Worm (Caenorhabditis elegans): ENCODE results near the gene C55A6.11.

The C55A6.11 gene

DNA sequence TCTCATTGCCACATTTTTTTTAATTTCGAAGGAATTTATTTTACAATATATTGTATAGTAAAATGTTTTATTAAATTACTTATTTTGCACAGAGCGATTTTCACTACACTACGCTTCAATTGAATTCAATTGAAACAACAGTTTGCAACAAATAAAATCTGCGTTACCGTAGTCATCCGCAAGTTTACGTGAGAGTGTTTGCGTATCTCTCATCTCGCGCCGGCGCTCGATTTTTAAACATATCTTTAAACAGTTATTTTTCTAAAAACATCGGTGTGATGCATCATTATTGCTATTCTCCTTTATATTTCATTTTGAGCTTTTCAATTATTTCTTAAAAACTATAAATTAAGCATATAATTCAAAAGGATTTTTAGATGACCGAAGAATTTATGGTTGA, 33.9 kb downstream of the C55A6.11 start, which contains the start of gene duo-1:
Gene duo-1, plus strand, starts transcription at position 371 of the 400 bp plus-strand sequence.
- TF ChIP-seq T22C8.4 (GFP tag; IDR thresholded peaks at IDR 0.05) (no peak), ztf-29 (GFP tag; IDR thresholded peaks at IDR 0.05) (no peak), flt-1 (GFP tag; IDR thresholded peaks at IDR 0.05) (no peak), ztf-23 (GFP tag; IDR thresholded peaks at IDR 0.05) (no peak), cog-1 (tag; optimal IDR thresholded peaks at IDR 0.05) (no peak), med-1 (GFP tag; optimal IDR thresholded peaks at IDR 0.05; ENCODE audit: insufficient read depth) (no peak), ref-1 (GFP tag; conservative IDR thresholded peaks at IDR 0.05) (no peak), tab-1 (GFP tag; IDR thresholded peaks at IDR 0.05) (no peak), klf-2 (GFP tag; conservative IDR thresholded peaks at IDR 0.05) (no peak)

DNA sequence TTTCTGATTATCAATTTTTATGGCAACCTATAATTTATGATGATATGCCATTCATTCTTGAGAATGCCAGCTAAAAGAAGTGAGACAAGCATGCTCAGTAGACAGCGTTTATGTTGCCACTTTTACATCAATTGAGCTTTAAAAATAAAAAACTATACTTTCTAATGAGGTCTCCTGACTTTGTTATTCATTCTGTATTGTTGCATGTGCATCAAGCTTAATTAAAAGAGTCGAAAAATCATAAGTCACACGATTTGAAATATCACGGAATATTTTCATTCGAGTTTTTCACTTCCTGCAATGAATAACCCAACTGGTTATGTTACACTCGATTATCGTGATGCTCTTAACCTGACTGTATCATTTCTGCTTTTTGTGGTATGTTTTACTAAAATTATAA, 42.3 kb downstream of the C55A6.11 start, which contains the start of gene srx-86:
Gene srx-86, plus strand, starts transcription at position 301 of the 400 bp plus-strand sequence.
- TF ChIP-seq ztf-29 (GFP tag; IDR thresholded peaks at IDR 0.05), result no peak
- TF ChIP-seq T22C8.4 (GFP tag; IDR thresholded peaks at IDR 0.05), result no peak
- TF ChIP-seq klf-2 (GFP tag; conservative IDR thresholded peaks at IDR 0.05), result no peak
- TF ChIP-seq tab-1 (GFP tag; IDR thresholded peaks at IDR 0.05), result no peak
- no peak for TF ChIP-seq cog-1 (tag; optimal IDR thresholded peaks at IDR 0.05)
- no peak for TF ChIP-seq flt-1 (GFP tag; IDR thresholded peaks at IDR 0.05)
- TF ChIP-seq ref-1 (GFP tag; conservative IDR thresholded peaks at IDR 0.05), result no peak

DNA sequence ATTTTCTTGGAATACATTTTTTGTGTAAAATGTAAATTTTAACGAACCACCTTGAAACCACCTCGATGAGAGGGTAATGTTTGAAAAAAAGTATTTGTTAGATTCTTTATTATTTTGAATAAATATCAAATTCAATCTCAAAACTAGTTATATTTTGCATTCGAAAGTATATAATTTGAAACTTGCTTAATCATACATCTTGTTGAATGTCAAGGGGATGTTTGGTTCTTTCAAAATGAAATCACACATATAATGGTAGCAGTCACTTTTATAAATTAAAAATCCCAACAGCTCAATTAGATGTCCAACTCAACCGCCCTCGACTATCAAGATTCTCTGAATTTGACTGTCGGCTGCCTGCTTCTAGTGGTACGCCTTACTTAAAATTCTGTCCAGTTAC, 44.3 kb downstream of the C55A6.11 start, which contains the start of gene srx-87:
Gene srx-87, plus strand, starts transcription at position 301 of the 400 bp plus-strand sequence.
- no peak for TF ChIP-seq T22C8.4 (GFP tag; IDR thresholded peaks at IDR 0.05)

DNA sequence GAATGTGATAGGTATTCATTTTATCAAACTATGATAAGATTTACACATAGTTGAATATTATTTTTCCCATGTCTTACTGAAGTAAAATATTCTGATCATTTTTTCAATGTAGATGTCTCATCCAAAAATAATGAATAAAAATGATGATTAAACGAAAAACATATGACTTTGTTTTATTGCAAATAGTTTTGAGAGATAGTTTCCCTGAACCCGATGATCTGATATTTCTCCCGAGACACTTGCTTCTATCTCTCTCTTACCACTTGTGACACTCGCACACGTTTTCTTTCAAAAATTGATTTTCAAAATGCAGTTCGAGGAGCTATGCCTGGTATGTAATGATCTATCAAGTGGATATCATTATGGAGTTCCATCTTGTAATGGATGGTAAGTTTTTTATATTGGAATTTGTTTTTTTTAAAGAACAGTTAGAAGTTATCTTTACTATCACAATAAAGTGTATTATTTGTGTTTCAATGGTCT, 49.9 kb downstream of the C55A6.11 start, which contains the start of the genes nhr-101 and pms-2:
Gene nhr-101, plus strand, starts transcription at position 308 of the 483 bp plus-strand sequence.
Gene pms-2, minus strand, starts transcription at position 433 of the 483 bp plus-strand sequence.
- TF ChIP-seq tab-1 (GFP tag; IDR thresholded peaks at IDR 0.05) (no peak), cog-1 (tag; optimal IDR thresholded peaks at IDR 0.05) (no peak), med-1 (GFP tag; optimal IDR thresholded peaks at IDR 0.05; ENCODE audit: insufficient read depth) (no peak), ztf-23 (GFP tag; IDR thresholded peaks at IDR 0.05) (no peak), ref-1 (GFP tag; conservative IDR thresholded peaks at IDR 0.05) (no peak), flt-1 (GFP tag; IDR thresholded peaks at IDR 0.05) (no peak), klf-2 (GFP tag; conservative IDR thresholded peaks at IDR 0.05) (no peak), T22C8.4 (GFP tag; IDR thresholded peaks at IDR 0.05) (no peak), ztf-29 (GFP tag; IDR thresholded peaks at IDR 0.05) (no peak)
